Worm (Caenorhabditis elegans): ENCODE results near the gene F40G12.7.
"Not testable (repeated sequence)": the region's sequence is repeated elsewhere in the genome, so short reads cannot be mapped to it uniquely, and the experiment has no call there.

DNA sequence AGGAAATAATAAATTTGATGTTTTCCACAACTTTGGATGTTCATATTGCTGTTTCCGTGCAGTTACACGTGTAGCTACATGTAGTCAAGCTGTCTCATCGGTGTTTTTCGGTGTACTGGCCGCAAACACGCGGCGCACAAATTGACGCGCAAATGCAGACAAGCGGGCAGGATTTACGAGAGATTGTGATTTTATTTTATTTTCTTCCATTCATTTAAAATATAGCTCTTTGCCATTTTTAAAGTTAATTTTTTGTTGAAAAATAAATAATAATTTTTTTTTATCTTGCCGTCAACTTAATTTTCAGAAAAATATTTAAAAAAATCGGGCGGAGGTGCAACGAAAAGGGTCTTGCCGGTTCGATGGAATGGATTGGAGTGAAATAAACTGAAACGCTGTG is at the start of gene F40G12.7:
- not testable (repeated sequence) for TF ChIP-seq C34F6.9 (tag; optimal IDR thresholded peaks at IDR 0.05); sem-4 (tag; optimal IDR thresholded peaks at IDR 0.05); mab-5 (tag; optimal IDR thresholded peaks at IDR 0.05); gmeb-1 (tag; optimal IDR thresholded peaks at IDR 0.05); ztf-4 (tag; optimal IDR thresholded peaks at IDR 0.05); ztf-11 (tag; optimal IDR thresholded peaks at IDR 0.05); elt-3 (tag; optimal IDR thresholded peaks at IDR 0.05); lin-39 (tag; optimal IDR thresholded peaks at IDR 0.05); ama-1 (optimal IDR thresholded peaks at IDR 0.05); nhr-6 (tag; optimal IDR thresholded peaks at IDR 0.05); mdl-1 (tag; optimal IDR thresholded peaks at IDR 0.05); egl-27 (tag; optimal IDR thresholded peaks at IDR 0.05); lsy-2 (tag; optimal IDR thresholded peaks at IDR 0.05); lin-11 (tag; optimal IDR thresholded peaks at IDR 0.05)
